Fruit fly (Drosophila melanogaster) whole organism, embryonic: ENCODE results near the gene cpx.

Experiments used
- CG1024 ChIP-seq: fragments of 200-800 bp; sonication (Bioruptor generic); IDR thresholded peaks from 2 replicates; pipeline ENCODE4 v1.3.6; 2022; ENCODE audit warnings: missing biosample characterization, missing genetic modification characterization
- CG10462 ChIP-seq: fragments of 200-800 bp; sonication (Bioruptor generic); optimal IDR thresholded peaks from 2 replicates; lab custom pipeline; 2016; ENCODE audit warnings: missing biosample characterization, missing genetic modification characterization
- CG11456 ChIP-seq: fragments of 200-800 bp; sonication (Bioruptor generic); IDR thresholded peaks from 3 replicates; pipeline ENCODE4 v1.3.6; 2022; ENCODE audit warnings: missing biosample characterization, missing genetic modification characterization
- CG12299 ChIP-seq: fragments of 200-800 bp; sonication (Bioruptor generic); optimal IDR thresholded peaks from 2 replicates; lab custom pipeline; 2018; ENCODE audit warnings: missing biosample characterization, mild to moderate bottlenecking, missing genetic modification characterization
- CG14667 ChIP-seq: fragments of 200-800 bp; sonication (Bioruptor generic); IDR thresholded peaks from 2 replicates; pipeline ENCODE4 v1.3.6; 2022; ENCODE audit warnings: missing biosample characterization, missing genetic modification characterization
- CG14965 ChIP-seq: fragments of 200-800 bp; sonication (Bioruptor generic); optimal IDR thresholded peaks from 2 replicates; lab custom pipeline; 2016; ENCODE audit warnings: missing biosample characterization, missing genetic modification characterization, borderline replicate concordance
- CG15011 ChIP-seq: fragments of 200-800 bp; sonication (Bioruptor generic); optimal IDR thresholded peaks from 3 replicates; lab custom pipeline; 2018; ENCODE audit warnings: missing biosample characterization, mild to moderate bottlenecking, missing genetic modification characterization
- CG15696 ChIP-seq: fragments of 200-800 bp; sonication (Bioruptor generic); optimal IDR thresholded peaks from 2 replicates; lab custom pipeline; 2019; ENCODE audit warnings: missing biosample characterization, mild to moderate bottlenecking, missing genetic modification characterization, moderate library complexity
- CG16813 ChIP-seq: fragments of 200-800 bp; sonication (Bioruptor generic); IDR thresholded peaks from 3 replicates; pipeline ENCODE4 v1.3.6; 2022; ENCODE audit warnings: missing biosample characterization, missing genetic modification characterization; ENCODE audit not compliant: partially characterized antibody
- CG17385 ChIP-seq: fragments of 200-800 bp; sonication (Bioruptor generic); optimal IDR thresholded peaks from 3 replicates; lab custom pipeline; 2018; ENCODE audit warnings: missing biosample characterization, mild to moderate bottlenecking, missing genetic modification characterization
- CG31224 ChIP-seq: fragments of 200-800 bp; sonication (Bioruptor generic); IDR thresholded peaks from 2 replicates; pipeline ENCODE4 v1.3.6; 2022; ENCODE audit warnings: missing biosample characterization, missing genetic modification characterization
- CG34422 ChIP-seq: fragments of 200-800 bp; sonication (Bioruptor generic); IDR thresholded peaks from 3 replicates; pipeline ENCODE4 v1.3.6; 2022; ENCODE audit warnings: missing biosample characterization, missing genetic modification characterization
- CG4360 ChIP-seq: fragments of 200-800 bp; sonication (Bioruptor generic); IDR thresholded peaks from 2 replicates; pipeline ENCODE4 v1.3.6; 2022; ENCODE audit warnings: missing biosample characterization, missing genetic modification characterization
- CG7271 ChIP-seq: fragments of 200-800 bp; sonication (Bioruptor generic); optimal IDR thresholded peaks from 2 replicates; lab custom pipeline; 2018; ENCODE audit warnings: missing biosample characterization, mild to moderate bottlenecking, missing genetic modification characterization, moderate library complexity
- CG7556 ChIP-seq: fragments of 200-800 bp; sonication (Bioruptor generic); optimal IDR thresholded peaks from 2 replicates; lab custom pipeline; 2017; ENCODE audit warnings: missing biosample characterization, mild to moderate bottlenecking, missing genetic modification characterization
- CG8290 ChIP-seq, 3 experiments: fragments of 200-800 bp; sonication (Bioruptor generic); optimal IDR thresholded peaks; 2 replicates each; lab custom pipeline; 2016 to 2019; ENCODE audit warnings: missing biosample characterization in 3 of 3, missing genetic modification characterization in 3 of 3, mild to moderate bottlenecking in 2 of 3, moderate library complexity in 1 of 3
- CG8388 ChIP-seq: fragments of 200-800 bp; sonication (Bioruptor generic); optimal IDR thresholded peaks from 2 replicates; lab custom pipeline; 2019; ENCODE audit warnings: missing biosample characterization, mild to moderate bottlenecking, missing genetic modification characterization, moderate library complexity
- CG8944 ChIP-seq: fragments of 200-800 bp; sonication (Bioruptor generic); optimal IDR thresholded peaks from 3 replicates; lab custom pipeline; 2016; ENCODE audit warnings: missing biosample characterization, missing genetic modification characterization
- CG9876 ChIP-seq: fragments of 200-800 bp; sonication (Bioruptor generic); optimal IDR thresholded peaks from 2 replicates; lab custom pipeline; 2016; ENCODE audit warnings: missing biosample characterization, missing genetic modification characterization
- CTCF ChIP-seq: fragments of 200-800 bp; sonication (Bioruptor generic); optimal IDR thresholded peaks from 2 replicates; lab custom pipeline; 2017; ENCODE audit warnings: missing biosample characterization, mild to moderate bottlenecking, missing genetic modification characterization, moderate library complexity
- Dip3 ChIP-seq: fragments of 200-800 bp; sonication (Bioruptor generic); optimal IDR thresholded peaks from 3 replicates; lab custom pipeline; 2016; ENCODE audit warnings: missing biosample characterization, missing genetic modification characterization
- Ets65A ChIP-seq: fragments of 200-800 bp; sonication (Bioruptor generic); peaks from one replicate; lab custom pipeline; 2016; ENCODE audit warnings: missing biosample characterization, missing genetic modification characterization
- Hmx ChIP-seq: fragments of 200-800 bp; sonication (Bioruptor generic); optimal IDR thresholded peaks from 2 replicates; lab custom pipeline; 2016; ENCODE audit warnings: missing biosample characterization, missing genetic modification characterization
- Kr ChIP-seq: fragments of 200-800 bp; sonication (Bioruptor generic); optimal IDR thresholded peaks from 2 replicates; lab custom pipeline; 2017; ENCODE audit warnings: missing biosample characterization, mild to moderate bottlenecking, missing genetic modification characterization
- Lpt ChIP-seq: fragments of >200 bp; optimal IDR thresholded peaks from 2 replicates; lab custom pipeline; 2018; ENCODE audit warnings: missing biosample characterization, missing genetic modification characterization
- Mad ChIP-seq: fragments of 200-800 bp; sonication (Bioruptor generic); optimal IDR thresholded peaks from 2 replicates; lab custom pipeline; 2016; ENCODE audit warnings: missing biosample characterization, missing genetic modification characterization
- Meics ChIP-seq: fragments of 200-800 bp; sonication (Bioruptor generic); optimal IDR thresholded peaks from 2 replicates; lab custom pipeline; 2017; ENCODE audit warnings: missing biosample characterization, mild to moderate bottlenecking, missing genetic modification characterization
- NFAT ChIP-seq: fragments of 200-800 bp; sonication (Bioruptor generic); IDR thresholded peaks from 2 replicates; pipeline ENCODE4 v1.3.6; 2022; ENCODE audit warnings: missing biosample characterization, missing genetic modification characterization
- NfI ChIP-seq: fragments of 200-800 bp; sonication (Bioruptor generic); optimal IDR thresholded peaks from 3 replicates; lab custom pipeline; 2018; ENCODE audit warnings: missing biosample characterization, mild to moderate bottlenecking, missing genetic modification characterization, moderate library complexity
- PHDP ChIP-seq: fragments of 200-800 bp; sonication (Bioruptor generic); optimal IDR thresholded peaks from 3 replicates; lab custom pipeline; 2018; ENCODE audit warnings: missing biosample characterization, mild to moderate bottlenecking, missing genetic modification characterization, moderate library complexity
- Pdp1 ChIP-seq, 2 experiments: fragments of 200-800 bp; sonication (Bioruptor generic); optimal IDR thresholded peaks; 3 replicates each; lab custom pipeline; 2016; ENCODE audit warnings: missing biosample characterization in 2 of 2, missing genetic modification characterization in 2 of 2, mild to moderate bottlenecking in 1 of 2, moderate library complexity in 1 of 2
- Six4 ChIP-seq: fragments of 200-800 bp; sonication (Bioruptor generic); optimal IDR thresholded peaks from 2 replicates; lab custom pipeline; 2016; ENCODE audit warnings: missing biosample characterization, missing genetic modification characterization
- TFAM ChIP-seq: fragments of 200-800 bp; sonication (Bioruptor generic); optimal IDR thresholded peaks from 2 replicates; lab custom pipeline; 2017; ENCODE audit warnings: missing biosample characterization, missing genetic modification characterization, inconsistent platforms
- Tbp ChIP-seq: fragments of >200 bp; optimal IDR thresholded peaks from 2 replicates; lab custom pipeline; 2018; ENCODE audit warnings: missing biosample characterization, missing genetic modification characterization
- br ChIP-seq: fragments of >200 bp; optimal IDR thresholded peaks from 2 replicates; lab custom pipeline; 2017
- crc ChIP-seq: fragments of 200-800 bp; sonication (Bioruptor generic); optimal IDR thresholded peaks from 2 replicates; lab custom pipeline; 2016; ENCODE audit warnings: missing biosample characterization, missing genetic modification characterization
- cwo ChIP-seq: fragments of 200-800 bp; sonication (Bioruptor generic); optimal IDR thresholded peaks from 3 replicates; lab custom pipeline; 2017; ENCODE audit warnings: missing biosample characterization, missing genetic modification characterization, mild to moderate bottlenecking, moderate library complexity, missing genetic modification reagents
- dpn ChIP-seq, 2 experiments: fragments of 200-800 bp; sonication (Bioruptor generic); optimal IDR thresholded peaks; 3 replicates each; lab custom pipeline; 2016; ENCODE audit warnings: missing biosample characterization in 2 of 2, missing genetic modification characterization in 2 of 2
- ems ChIP-seq: fragments of 200-800 bp; sonication (Bioruptor generic); optimal IDR thresholded peaks from 3 replicates; lab custom pipeline; 2016; ENCODE audit warnings: missing biosample characterization, missing genetic modification characterization
- ewg ChIP-seq: fragments of 200-800 bp; sonication (Bioruptor generic); optimal IDR thresholded peaks from 3 replicates; lab custom pipeline; 2017; ENCODE audit warnings: mild to moderate bottlenecking, missing biosample characterization, missing genetic modification reagents, missing genetic modification characterization
- fd102C ChIP-seq: fragments of 200-800 bp; sonication (Bioruptor generic); optimal IDR thresholded peaks from 2 replicates; lab custom pipeline; 2018; ENCODE audit warnings: missing biosample characterization, mild to moderate bottlenecking, missing genetic modification characterization, moderate library complexity
- fd64A ChIP-seq: fragments of 200-800 bp; sonication (Bioruptor generic); optimal IDR thresholded peaks from 3 replicates; lab custom pipeline; 2018; ENCODE audit warnings: missing biosample characterization, mild to moderate bottlenecking, missing genetic modification characterization
- fru ChIP-seq: fragments of >200 bp; optimal IDR thresholded peaks from 2 replicates; lab custom pipeline; 2017
- lilli ChIP-seq: fragments of 200-800 bp; sonication (Bioruptor generic); optimal IDR thresholded peaks from 3 replicates; lab custom pipeline; 2016; ENCODE audit warnings: missing biosample characterization, missing genetic modification characterization
- org-1 ChIP-seq: fragments of 200-800 bp; sonication (Bioruptor generic); optimal IDR thresholded peaks from 2 replicates; lab custom pipeline; 2017; ENCODE audit warnings: missing biosample characterization, missing genetic modification characterization
- pho ChIP-seq: fragments of 200-800 bp; sonication (Bioruptor generic); optimal IDR thresholded peaks from 2 replicates; lab custom pipeline; 2016; ENCODE audit warnings: missing biosample characterization, missing genetic modification characterization
- row ChIP-seq: fragments of 200-800 bp; sonication (Bioruptor generic); IDR thresholded peaks from 3 replicates; pipeline ENCODE4 v1.3.6; 2022; ENCODE audit warnings: missing biosample characterization, missing genetic modification characterization
- schlank ChIP-seq: fragments of 200-800 bp; sonication (Bioruptor generic); optimal IDR thresholded peaks from 2 replicates; lab custom pipeline; 2018; ENCODE audit warnings: missing biosample characterization, mild to moderate bottlenecking, missing genetic modification characterization
- sna ChIP-seq: fragments of 200-800 bp; sonication (Bioruptor generic); IDR thresholded peaks from 2 replicates; pipeline ENCODE4 v1.3.6; 2022; ENCODE audit warnings: missing biosample characterization, missing genetic modification characterization; ENCODE audit not compliant: partially characterized antibody
- sob ChIP-seq: fragments of 200-800 bp; sonication (Bioruptor generic); IDR thresholded peaks from 2 replicates; pipeline ENCODE4 v1.3.6; 2022; ENCODE audit warnings: missing biosample characterization, missing genetic modification characterization
- sqz ChIP-seq: fragments of 200-800 bp; sonication (Bioruptor generic); optimal IDR thresholded peaks from 3 replicates; lab custom pipeline; 2018; ENCODE audit warnings: missing biosample characterization, mild to moderate bottlenecking, missing genetic modification characterization
- sug ChIP-seq: fragments of 200-800 bp; optimal IDR thresholded peaks from 2 replicates; lab custom pipeline; 2019; ENCODE audit warnings: missing biosample characterization, mild to moderate bottlenecking, missing genetic modification characterization, moderate library complexity
- zfh2 ChIP-seq: fragments of 200-800 bp; sonication (Bioruptor generic); optimal IDR thresholded peaks from 2 replicates; lab custom pipeline; 2016; ENCODE audit warnings: missing biosample characterization, missing genetic modification characterization

Gene cpx

dm6 chr3R:4241776-4242175, 38.2 kb upstream of the cpx start (continued):
- TF ChIP-seq CG17385 (GFP tag; lab: Kevin White, UChicago) (no peak), sqz (no peak), CG1024 (GFP tag; lab: Robert Waterston, UW) (no peak), Mad (GFP tag; lab: Kevin White, UChicago) (no peak), Ets65A (GFP tag; lab: Kevin White, UChicago) (peak; percentile 20), sug (peak; percentile 67), Kr (no peak), NfI (GFP tag; lab: Kevin White, UChicago) (no peak), fd64A (GFP tag; lab: Kevin White, UChicago) (no peak), CG14667 (GFP tag; lab: Robert Waterston, UW) (no peak), Pdp1 (GFP tag; optimal IDR thresholded peaks at IDR 0.05; lab: Kevin White, UChicago) (no peak), CG7271 (tag; lab: Kevin White, UChicago) (no peak), PHDP (tag; lab: Kevin White, UChicago) (no peak), CG4360 (GFP tag; lab: Robert Waterston, UW) (no peak), CG8944 (no peak), Hmx (GFP tag; lab: Kevin White, UChicago) (no peak), br (lab: Kevin White, UChicago) (no peak), TFAM (GFP tag; lab: Kevin White, UChicago) (no peak), CG16813 (GFP tag; lab: Robert Waterston, UW) (no peak), org-1 (no peak), ems (GFP tag; lab: Kevin White, UChicago) (no peak), Tbp (GFP tag; lab: Kevin White, UChicago) (no peak), CG34422 (GFP tag; lab: Robert Waterston, UW) (no peak), lilli (no peak), CG14965 (GFP tag; lab: Kevin White, UChicago) (no peak), cwo (GFP tag; lab: Kevin White, UChicago) (peak; percentile 56), CTCF (GFP tag; lab: Kevin White, UChicago) (no peak), fd102C (GFP tag; lab: Kevin White, UChicago) (no peak), CG15011 (GFP tag; lab: Kevin White, UChicago) (no peak), Lpt (GFP tag; lab: Kevin White, UChicago) (no peak), sna (GFP tag; lab: Robert Waterston, UW) (0 out of 2 replicates have a peak, but pooled peaks have one; percentile 6), pho (GFP tag; lab: Kevin White, UChicago) (no peak), CG8290 (GFP tag; optimal IDR thresholded peaks at IDR 0.05; lab: Kevin White, UChicago) (no peak), CG8290 (tag; optimal IDR thresholded peaks at IDR 0.05; lab: Kevin White, UChicago) (no peak), dpn (GFP tag; optimal IDR thresholded peaks at IDR 0.05; lab: Kevin White, UChicago) (no peak)

- TF ChIP-seq CG8388 (GFP tag; lab: Kevin White, UChicago): no peak
- TF ChIP-seq CG31224: 0 out of 2 replicates have a peak, but pooled peaks have one; percentile 22
- TF ChIP-seq Meics (GFP tag; lab: Kevin White, UChicago): no peak
- TF ChIP-seq CG11456 (GFP tag; lab: Robert Waterston, UW): 0 out of 3 replicates have a peak, but pooled peaks have one; percentile 45
- TF ChIP-seq NFAT (GFP tag; lab: Robert Waterston, UW): no peak
- no peak for TF ChIP-seq Dip3 (GFP tag; lab: Kevin White, UChicago)
- TF ChIP-seq CG9876 (GFP tag; lab: Kevin White, UChicago): no peak
- TF ChIP-seq fru: no peak
- no peak for TF ChIP-seq Six4 (GFP tag; lab: Kevin White, UChicago)
- TF ChIP-seq schlank (tag; lab: Kevin White, UChicago): no peak
- TF ChIP-seq ewg (GFP tag; lab: Kevin White, UChicago): no peak
- TF ChIP-seq CG12299 (tag; lab: Kevin White, UChicago): no peak
- no peak for TF ChIP-seq CG10462 (GFP tag; lab: Kevin White, UChicago)
- no peak for TF ChIP-seq sob (GFP tag; lab: Robert Waterston, UW)
- no peak for TF ChIP-seq CG15696 (tag; lab: Kevin White, UChicago)
- 0 out of 3 replicates have a peak, but pooled peaks have one; percentile 12 for TF ChIP-seq row (GFP tag; lab: Robert Waterston, UW)
- TF ChIP-seq zfh2: no peak
- TF ChIP-seq crc (GFP tag; lab: Kevin White, UChicago): no peak
- TF ChIP-seq CG7556 (GFP tag; lab: Kevin White, UChicago): no peak
Observed at dm6 chr3R:4242209-4242887, 37.7 kb upstream of the cpx start, which contains the start of gene CG14642. CG14642 (minus strand) TSS chr3R:4242717.
